Fruit fly (Drosophila melanogaster) whole organism, embryonic: ENCODE measurements around the gene CG15423.

Experiments
- CG10274 ChIP-seq: fragments of 200-800 bp; sonication (Bioruptor generic); optimal IDR thresholded peaks from 3 replicates; lab custom pipeline; 2017; ENCODE audit warnings: missing biosample characterization, mild to moderate bottlenecking, missing genetic modification characterization
- CG10979 ChIP-seq: fragments of 200-800 bp; sonication (Bioruptor generic); optimal IDR thresholded peaks from 2 replicates; lab custom pipeline; 2018; ENCODE audit warnings: missing biosample characterization, mild to moderate bottlenecking, missing genetic modification characterization, moderate library complexity
- CG18262 ChIP-seq: fragments of 200-800 bp; optimal IDR thresholded peaks from 3 replicates; lab custom pipeline; 2019; ENCODE audit warnings: missing biosample characterization, mild to moderate bottlenecking, missing genetic modification characterization, moderate library complexity
- CG2199 ChIP-seq: fragments of 200-800 bp; sonication (Bioruptor generic); IDR thresholded peaks from 3 replicates; pipeline ENCODE4 v1.3.6; 2022; ENCODE audit warnings: missing biosample characterization, missing genetic modification characterization
- CG31388 ChIP-seq: fragments of 200-800 bp; sonication (Bioruptor generic); optimal IDR thresholded peaks from 2 replicates; lab custom pipeline; 2016; ENCODE audit warnings: missing biosample characterization, missing genetic modification characterization
- CG33557 ChIP-seq: fragments of 200-800 bp; sonication (Bioruptor generic); optimal IDR thresholded peaks from 2 replicates; lab custom pipeline; 2019; ENCODE audit warnings: missing biosample characterization, mild to moderate bottlenecking, missing genetic modification characterization, moderate library complexity
- CG3407 ChIP-seq: fragments of 200-800 bp; sonication (Bioruptor generic); optimal IDR thresholded peaks from 2 replicates; lab custom pipeline; 2018; ENCODE audit warnings: missing biosample characterization, mild to moderate bottlenecking, missing genetic modification characterization
- CG3995 ChIP-seq: fragments of 200-800 bp; sonication (Bioruptor generic); optimal IDR thresholded peaks from 3 replicates; lab custom pipeline; 2016; ENCODE audit warnings: missing biosample characterization, missing genetic modification characterization
- CG4617 ChIP-seq: fragments of 200-800 bp; sonication (Bioruptor generic); optimal IDR thresholded peaks from 3 replicates; lab custom pipeline; 2016; ENCODE audit warnings: missing biosample characterization, missing genetic modification characterization, borderline replicate concordance
- CG6175 ChIP-seq: fragments of 200-800 bp; sonication (Bioruptor generic); IDR thresholded peaks from 3 replicates; pipeline ENCODE4 v1.3.6; 2022; ENCODE audit warnings: missing biosample characterization, missing genetic modification characterization
- Doc2 ChIP-seq: fragments of 200-800 bp; sonication (Bioruptor generic); IDR thresholded peaks from 2 replicates; pipeline ENCODE4 v1.3.6; 2022; ENCODE audit warnings: missing biosample characterization, missing genetic modification characterization
- Doc3 ChIP-seq: fragments of 200-800 bp; sonication (Bioruptor generic); IDR thresholded peaks from 3 replicates; pipeline ENCODE4 v1.3.6; 2022; ENCODE audit warnings: missing biosample characterization, missing genetic modification characterization; ENCODE audit not compliant: partially characterized antibody
- Ets65A ChIP-seq: fragments of 200-800 bp; sonication (Bioruptor generic); peaks from one replicate; lab custom pipeline; 2016; ENCODE audit warnings: missing biosample characterization, missing genetic modification characterization
- Fer2 ChIP-seq: fragments of 200-800 bp; sonication (Bioruptor generic); optimal IDR thresholded peaks from 2 replicates; lab custom pipeline; 2018; ENCODE audit warnings: missing biosample characterization, mild to moderate bottlenecking, missing genetic modification characterization, moderate library complexity
- HLH4C ChIP-seq: fragments of 200-800 bp; sonication (Bioruptor generic); IDR thresholded peaks from 3 replicates; pipeline ENCODE4 v1.3.6; 2022; ENCODE audit warnings: missing biosample characterization, missing genetic modification characterization; ENCODE audit not compliant: partially characterized antibody
- HLHmδ ChIP-seq: fragments of 200-800 bp; sonication (Bioruptor generic); optimal IDR thresholded peaks from 2 replicates; lab custom pipeline; 2018; ENCODE audit warnings: missing biosample characterization, mild to moderate bottlenecking, missing genetic modification characterization, moderate library complexity
- Hmx ChIP-seq: fragments of 200-800 bp; sonication (Bioruptor generic); optimal IDR thresholded peaks from 2 replicates; lab custom pipeline; 2016; ENCODE audit warnings: missing biosample characterization, missing genetic modification characterization
- Hr39 ChIP-seq: fragments of >200 bp; optimal IDR thresholded peaks from 2 replicates; lab custom pipeline; 2017
- Kr ChIP-seq: fragments of 200-800 bp; sonication (Bioruptor generic); optimal IDR thresholded peaks from 2 replicates; lab custom pipeline; 2017; ENCODE audit warnings: missing biosample characterization, mild to moderate bottlenecking, missing genetic modification characterization
- Opbp ChIP-seq: fragments of 200-800 bp; sonication (Bioruptor generic); IDR thresholded peaks from 3 replicates; pipeline ENCODE4 v1.3.6; 2022; ENCODE audit warnings: missing biosample characterization, missing genetic modification characterization; ENCODE audit not compliant: partially characterized antibody
- Usf ChIP-seq: fragments of 200-800 bp; sonication (Bioruptor generic); optimal IDR thresholded peaks from 2 replicates; lab custom pipeline; 2017; ENCODE audit warnings: missing genotype, missing biosample characterization, missing genetic modification characterization
- abd-A ChIP-seq: fragments of 200-800 bp; sonication (Bioruptor generic); optimal IDR thresholded peaks from 3 replicates; lab custom pipeline; 2019; ENCODE audit warnings: missing biosample characterization, mild to moderate bottlenecking, missing genetic modification characterization, moderate library complexity
- ato ChIP-seq: fragments of 200-800 bp; sonication (Bioruptor generic); IDR thresholded peaks from 2 replicates; pipeline ENCODE4 v1.3.6; 2022; ENCODE audit warnings: missing biosample characterization, missing genetic modification characterization; ENCODE audit not compliant: partially characterized antibody
- az2 ChIP-seq: fragments of 200-800 bp; sonication (Bioruptor generic); optimal IDR thresholded peaks from 3 replicates; lab custom pipeline; 2016; ENCODE audit warnings: missing biosample characterization, missing genetic modification characterization
- cad ChIP-seq: fragments of >200 bp; optimal IDR thresholded peaks from 2 replicates; lab custom pipeline; 2017; ENCODE audit warnings: missing biosample characterization, missing genetic modification characterization
- cato ChIP-seq: fragments of 200-800 bp; sonication (Bioruptor generic); optimal IDR thresholded peaks from 2 replicates; lab custom pipeline; 2016; ENCODE audit warnings: missing biosample characterization, missing genetic modification characterization, borderline replicate concordance
- chif ChIP-seq, 2 experiments: fragments of 200-800 bp; sonication (Bioruptor generic); optimal IDR thresholded peaks; 3 replicates each; lab custom pipeline; 2016; ENCODE audit warnings: missing biosample characterization in 2 of 2, missing genetic modification characterization in 2 of 2
- chinmo ChIP-seq: fragments of 200-800 bp; sonication (Bioruptor generic); IDR thresholded peaks from 4 replicates; pipeline ENCODE4 v1.3.6; 2022; ENCODE audit warnings: missing biosample characterization, missing genetic modification characterization; ENCODE audit not compliant: partially characterized antibody
- crol ChIP-seq: fragments of 200-800 bp; sonication (Bioruptor generic); IDR thresholded peaks from 2 replicates; pipeline ENCODE4 v1.3.6; 2022; ENCODE audit warnings: missing biosample characterization, missing genetic modification characterization
- gfzf ChIP-seq: fragments of 200-800 bp; sonication (Bioruptor generic); optimal IDR thresholded peaks from 2 replicates; lab custom pipeline; 2016; ENCODE audit warnings: missing biosample characterization, mild to moderate bottlenecking, missing genetic modification characterization, moderate library complexity
- gsb-n ChIP-seq: fragments of 200-800 bp; sonication (Bioruptor generic); optimal IDR thresholded peaks from 3 replicates; lab custom pipeline; 2018; ENCODE audit warnings: missing biosample characterization, mild to moderate bottlenecking, missing genetic modification characterization
- hth ChIP-seq: fragments of >200 bp; optimal IDR thresholded peaks from 2 replicates; lab custom pipeline; 2017; ENCODE audit warnings: inconsistent platforms
- kni ChIP-seq: fragments of 200-800 bp; sonication (Bioruptor generic); optimal IDR thresholded peaks from 3 replicates; lab custom pipeline; 2017; ENCODE audit warnings: mild to moderate bottlenecking, missing biosample characterization, missing genetic modification reagents, missing genetic modification characterization
- nerfin-1 ChIP-seq: fragments of 200-800 bp; sonication (Bioruptor generic); optimal IDR thresholded peaks from 3 replicates; lab custom pipeline; 2019; ENCODE audit warnings: missing biosample characterization, mild to moderate bottlenecking, missing genetic modification characterization, moderate library complexity
- nerfin-2 ChIP-seq: fragments of 200-800 bp; sonication (Bioruptor generic); IDR thresholded peaks from 2 replicates; pipeline ENCODE4 v1.3.6; 2022; ENCODE audit warnings: missing biosample characterization, missing genetic modification characterization; ENCODE audit not compliant: partially characterized antibody
- oc ChIP-seq: fragments of 200-800 bp; sonication (Bioruptor generic); optimal IDR thresholded peaks from 2 replicates; lab custom pipeline; 2018; ENCODE audit warnings: missing biosample characterization, mild to moderate bottlenecking, missing genetic modification characterization, moderate library complexity
- pfk ChIP-seq: fragments of 200-800 bp; sonication (Bioruptor generic); optimal IDR thresholded peaks from 2 replicates; lab custom pipeline; 2018; ENCODE audit warnings: missing biosample characterization, mild to moderate bottlenecking, missing genetic modification characterization, moderate library complexity
- pnt ChIP-seq: fragments of 200-800 bp; sonication (Bioruptor generic); optimal IDR thresholded peaks from 3 replicates; lab custom pipeline; 2016; ENCODE audit warnings: missing biosample characterization, missing genetic modification characterization
- pros ChIP-seq: fragments of 200-800 bp; sonication (Bioruptor generic); optimal IDR thresholded peaks from 3 replicates; lab custom pipeline; 2019; ENCODE audit warnings: missing biosample characterization, mild to moderate bottlenecking, missing genetic modification characterization, moderate library complexity
- pzg ChIP-seq: fragments of 200-800 bp; sonication (Bioruptor generic); optimal IDR thresholded peaks from 3 replicates; lab custom pipeline; 2018; ENCODE audit warnings: missing biosample characterization, mild to moderate bottlenecking, missing genetic modification characterization, moderate library complexity
- run ChIP-seq: fragments of 200-800 bp; sonication (Bioruptor generic); optimal IDR thresholded peaks from 3 replicates; lab custom pipeline; 2018; ENCODE audit warnings: missing biosample characterization, mild to moderate bottlenecking, missing genetic modification characterization
- sd ChIP-seq: fragments of 200-800 bp; sonication (Bioruptor generic); optimal IDR thresholded peaks from 3 replicates; lab custom pipeline; 2018; ENCODE audit warnings: missing biosample characterization, mild to moderate bottlenecking, missing genetic modification characterization, moderate library complexity
- unc-4 ChIP-seq: fragments of 200-800 bp; sonication (Bioruptor generic); IDR thresholded peaks from 2 replicates; pipeline ENCODE4 v1.3.6; 2022; ENCODE audit warnings: missing biosample characterization, missing genetic modification characterization; ENCODE audit not compliant: partially characterized antibody
- vvl ChIP-seq: fragments of 200-800 bp; sonication (Bioruptor generic); IDR thresholded peaks from 2 replicates; pipeline ENCODE4 v1.3.6; 2022; ENCODE audit warnings: missing biosample characterization, missing genetic modification characterization

The CG15423 gene

DNA sequence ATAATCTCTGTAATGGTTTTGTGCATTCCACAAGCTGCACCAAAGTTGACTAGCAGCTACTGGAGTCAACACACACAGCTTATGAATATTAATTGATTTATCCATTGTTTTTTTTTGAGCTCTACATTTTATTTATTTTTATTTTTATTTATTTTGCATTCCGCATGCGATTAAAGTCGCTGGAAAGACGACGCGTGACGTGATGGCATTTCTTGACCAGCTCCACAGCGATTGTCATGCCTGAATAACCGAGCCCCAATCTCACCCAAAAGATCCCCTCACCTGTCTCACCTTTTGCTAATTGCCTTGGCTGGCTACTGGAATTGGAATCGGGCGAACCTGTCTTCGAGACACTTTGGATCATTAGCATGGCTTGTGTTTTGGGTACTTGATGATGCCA, 30.5 kb downstream of the CG15423 start:
- TF ChIP-seq az2: no peak
- TF ChIP-seq Fer2 (tag; lab: Kevin White, UChicago): no peak
- 0 out of 4 replicates have a peak, but pooled peaks have one; percentile 77 for TF ChIP-seq chinmo (GFP tag; lab: Robert Waterston, UW)
- TF ChIP-seq cato: no peak
- TF ChIP-seq Hr39 (lab: Kevin White, UChicago): no peak
- TF ChIP-seq chif (GFP tag; optimal IDR thresholded peaks at IDR 0.05; lab: Kevin White, UChicago): no peak
- no peak for TF ChIP-seq Ets65A (GFP tag; lab: Kevin White, UChicago)
- TF ChIP-seq CG10274 (GFP tag; lab: Kevin White, UChicago): no peak
- no peak for TF ChIP-seq cad (GFP tag; lab: Kevin White, UChicago)
- TF ChIP-seq vvl: peak; percentile 43; the same call in 1 of the 2 replicates
- no peak for TF ChIP-seq CG3407 (GFP tag; lab: Kevin White, UChicago)
- no peak for TF ChIP-seq CG31388 (GFP tag; lab: Kevin White, UChicago)
- no peak for TF ChIP-seq HLHmδ (GFP tag; lab: Kevin White, UChicago)
- TF ChIP-seq pnt (GFP tag; lab: Kevin White, UChicago): no peak
- TF ChIP-seq sd: peak; percentile 58
- no peak for TF ChIP-seq CG18262 (tag; lab: Kevin White, UChicago)
- TF ChIP-seq CG6175 (GFP tag; lab: Robert Waterston, UW): no peak
- no peak for TF ChIP-seq Hmx (GFP tag; lab: Kevin White, UChicago)
- no peak for TF ChIP-seq Doc3 (GFP tag; lab: Robert Waterston, UW)
- TF ChIP-seq pzg (GFP tag; lab: Kevin White, UChicago): no peak
- no peak for TF ChIP-seq hth
- no peak for TF ChIP-seq Usf (GFP tag; lab: Kevin White, UChicago)

DNA sequence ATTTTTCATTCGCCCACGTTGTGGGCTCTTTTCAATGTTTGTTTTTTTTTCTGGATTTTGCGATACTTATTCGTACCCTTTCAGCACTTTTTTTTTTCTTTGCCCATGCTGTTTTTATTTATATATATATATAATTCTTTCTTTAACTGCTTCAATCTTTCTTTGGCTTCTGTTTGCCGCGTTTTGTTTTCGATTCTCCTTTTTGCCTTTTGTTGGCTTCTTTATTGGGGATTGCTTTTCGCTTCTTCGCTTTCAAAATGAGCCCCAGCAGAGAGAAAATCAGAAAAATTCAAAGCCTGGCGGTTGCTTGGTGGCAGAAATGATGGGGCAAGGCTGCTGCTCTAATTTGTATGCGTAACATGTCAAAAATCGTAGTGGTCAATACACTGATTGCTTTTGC, 31.2 kb downstream of the CG15423 start:
- TF ChIP-seq abd-A (tag; lab: Kevin White, UChicago) (no peak), CG3995 (no peak), CG10979 (tag; lab: Kevin White, UChicago) (no peak), Doc2 (GFP tag; lab: Robert Waterston, UW) (no peak), nerfin-2 (GFP tag; lab: Robert Waterston, UW) (no peak), Opbp (GFP tag; lab: Robert Waterston, UW) (0 out of 3 replicates have a peak, but pooled peaks have one; percentile 22)

DNA sequence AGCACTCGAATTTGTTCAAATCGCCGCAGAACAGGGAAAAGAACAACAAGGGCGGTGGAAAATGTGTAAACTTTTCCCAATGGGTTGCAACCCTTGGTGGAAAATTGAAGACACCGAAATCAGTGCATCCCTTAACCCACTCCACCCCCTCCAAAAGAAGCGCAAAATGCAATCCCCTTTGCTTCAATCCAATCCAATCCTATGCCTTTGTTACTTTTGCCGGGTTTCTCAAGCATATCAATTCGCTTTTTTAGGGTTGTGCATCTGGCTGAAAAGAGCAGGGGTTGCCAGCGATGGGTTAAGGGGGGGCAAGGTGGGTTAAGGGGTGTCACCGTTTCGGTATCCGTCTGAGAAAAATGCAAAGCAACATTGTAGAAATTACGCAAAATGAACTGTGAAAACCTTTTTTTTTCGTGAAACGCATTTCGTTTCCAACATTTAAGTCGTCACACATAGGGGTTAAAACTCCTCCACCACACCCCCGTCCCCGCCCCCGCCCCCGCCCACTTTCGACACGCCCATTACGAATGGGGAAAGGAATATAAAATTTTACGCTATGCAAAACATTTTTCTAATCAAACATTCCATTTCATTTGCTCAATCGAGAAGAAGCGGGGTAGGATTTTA, 32.3 kb downstream of the CG15423 start:
- TF ChIP-seq gsb-n (tag; lab: Kevin White, UChicago) (peak; percentile 53), run (tag; lab: Kevin White, UChicago) (peak; percentile 4), CG33557 (GFP tag; lab: Kevin White, UChicago) (no peak), pfk (GFP tag; lab: Kevin White, UChicago) (no peak), CG2199 (GFP tag; lab: Robert Waterston, UW) (0 out of 3 replicates have a peak, but pooled peaks have one; percentile 17), oc (tag; lab: Kevin White, UChicago) (peak; percentile 33), kni (GFP tag; lab: Kevin White, UChicago) (peak; percentile 30), pros (peak; percentile 97), unc-4 (GFP tag; lab: Robert Waterston, UW) (no peak), nerfin-1 (peak; percentile 21), crol (GFP tag; lab: Robert Waterston, UW) (peak; percentile 68), HLH4C (GFP tag; lab: Robert Waterston, UW) (no peak), CG4617 (no peak), ato (GFP tag; lab: Robert Waterston, UW) (no peak), sd (peak; percentile 13), Kr (GFP tag; lab: Kevin White, UChicago) (peak; percentile 75), gfzf (GFP tag; lab: Kevin White, UChicago) (no peak)
